Fruit fly (Drosophila melanogaster) whole organism, embryonic: Measurements from ENCODE around the gene Rnf146.
A peak's percentile ranks its signal among the peaks of the same experiment; 100 is the strongest.

Experiments
- Atf-2 ChIP-seq: fragments of 200-800 bp; sonication (Bioruptor generic); optimal IDR thresholded peaks from 2 replicates; lab custom pipeline; 2016; ENCODE audit warnings: missing biosample characterization, missing genetic modification characterization
- CG11398 ChIP-seq: fragments of 200-800 bp; sonication (Bioruptor generic); optimal IDR thresholded peaks from 2 replicates; lab custom pipeline; 2016; ENCODE audit warnings: missing biosample characterization, missing genetic modification characterization
- CG12744 ChIP-seq: fragments of 200-800 bp; sonication (Bioruptor generic); optimal IDR thresholded peaks from 2 replicates; lab custom pipeline; 2016; ENCODE audit warnings: missing biosample characterization, missing genetic modification characterization
- CG15011 ChIP-seq: fragments of 200-800 bp; sonication (Bioruptor generic); optimal IDR thresholded peaks from 3 replicates; lab custom pipeline; 2018; ENCODE audit warnings: missing biosample characterization, mild to moderate bottlenecking, missing genetic modification characterization
- CG18619 ChIP-seq: fragments of 200-800 bp; sonication (Bioruptor generic); optimal IDR thresholded peaks from 3 replicates; lab custom pipeline; 2017; ENCODE audit warnings: missing biosample characterization, mild to moderate bottlenecking, missing genetic modification characterization
- CG2120 ChIP-seq: fragments of 200-800 bp; sonication (Bioruptor generic); optimal IDR thresholded peaks from 3 replicates; lab custom pipeline; 2016; ENCODE audit warnings: missing biosample characterization, missing genetic modification characterization
- CG2202 ChIP-seq: fragments of 200-800 bp; sonication (Bioruptor generic); optimal IDR thresholded peaks from 2 replicates; lab custom pipeline; 2018; ENCODE audit warnings: missing biosample characterization, mild to moderate bottlenecking, missing genetic modification characterization
- CG4360 ChIP-seq: fragments of 200-800 bp; sonication (Bioruptor generic); IDR thresholded peaks from 2 replicates; pipeline ENCODE4 v1.3.6; 2022; ENCODE audit warnings: missing biosample characterization, missing genetic modification characterization
- CG4404 ChIP-seq: fragments of 200-800 bp; sonication (Bioruptor generic); IDR thresholded peaks from 2 replicates; pipeline ENCODE4 v1.3.6; 2022; ENCODE audit warnings: missing biosample characterization, missing genetic modification characterization
- CG6813 ChIP-seq: fragments of 200-800 bp; sonication (Bioruptor generic); optimal IDR thresholded peaks from 2 replicates; lab custom pipeline; 2017; ENCODE audit warnings: missing biosample characterization, missing genetic modification characterization, mild to moderate bottlenecking, moderate library complexity, missing genetic modification reagents
- CG7556 ChIP-seq: fragments of 200-800 bp; sonication (Bioruptor generic); optimal IDR thresholded peaks from 2 replicates; lab custom pipeline; 2017; ENCODE audit warnings: missing biosample characterization, mild to moderate bottlenecking, missing genetic modification characterization
- CG8478 ChIP-seq: fragments of >200 bp; optimal IDR thresholded peaks from 2 replicates; lab custom pipeline; 2018
- CG8924 ChIP-seq: fragments of 200-800 bp; optimal IDR thresholded peaks from 3 replicates; lab custom pipeline; 2019; ENCODE audit warnings: missing biosample characterization, mild to moderate bottlenecking, missing genetic modification characterization, moderate library complexity
- CG9932 ChIP-seq: fragments of 200-800 bp; sonication (Bioruptor generic); IDR thresholded peaks from 2 replicates; pipeline ENCODE4 v1.3.6; 2022; ENCODE audit warnings: missing biosample characterization, missing genetic modification characterization
- CTCF ChIP-seq: fragments of 200-800 bp; sonication (Bioruptor generic); optimal IDR thresholded peaks from 2 replicates; lab custom pipeline; 2017; ENCODE audit warnings: missing biosample characterization, mild to moderate bottlenecking, missing genetic modification characterization, moderate library complexity
- CoRest ChIP-seq: fragments of 200-800 bp; sonication (Bioruptor generic); optimal IDR thresholded peaks from 3 replicates; lab custom pipeline; 2018; ENCODE audit warnings: missing biosample characterization, mild to moderate bottlenecking, missing genetic modification characterization, moderate library complexity
- Ets65A ChIP-seq: fragments of 200-800 bp; sonication (Bioruptor generic); peaks from one replicate; lab custom pipeline; 2016; ENCODE audit warnings: missing biosample characterization, missing genetic modification characterization
- Fer3 ChIP-seq: fragments of 200-800 bp; sonication (Bioruptor generic); optimal IDR thresholded peaks from 2 replicates; lab custom pipeline; 2018; ENCODE audit warnings: missing biosample characterization, mild to moderate bottlenecking, missing genetic modification characterization, moderate library complexity
- HHEX ChIP-seq: fragments of 200-800 bp; sonication (Bioruptor generic); optimal IDR thresholded peaks from 3 replicates; lab custom pipeline; 2017; ENCODE audit warnings: missing biosample characterization, mild to moderate bottlenecking, missing genetic modification characterization, missing genetic modification reagents
- HLH3B ChIP-seq: fragments of 200-800 bp; sonication (Bioruptor generic); IDR thresholded peaks from 2 replicates; pipeline ENCODE4 v1.3.6; 2022; ENCODE audit warnings: missing biosample characterization, missing genetic modification characterization
- Hmx ChIP-seq: fragments of 200-800 bp; sonication (Bioruptor generic); optimal IDR thresholded peaks from 2 replicates; lab custom pipeline; 2016; ENCODE audit warnings: missing biosample characterization, missing genetic modification characterization
- Hr3 ChIP-seq: fragments of 200-800 bp; sonication (Bioruptor generic); optimal IDR thresholded peaks from 3 replicates; lab custom pipeline; 2016; ENCODE audit warnings: missing biosample characterization, missing genetic modification characterization
- Hr39 ChIP-seq: fragments of >200 bp; optimal IDR thresholded peaks from 2 replicates; lab custom pipeline; 2017
- Lhr ChIP-seq: fragments of 200-800 bp; sonication (Bioruptor generic); optimal IDR thresholded peaks from 3 replicates; lab custom pipeline; 2017; ENCODE audit warnings: mild to moderate bottlenecking, missing biosample characterization, missing genetic modification reagents, missing genetic modification characterization
- Med ChIP-seq: fragments of 200-800 bp; sonication (Bioruptor generic); peaks from one replicate; lab custom pipeline; 2016; ENCODE audit warnings: missing biosample characterization, missing genetic modification characterization, mild to moderate bottlenecking, inconsistent platforms, moderate library complexity
- NFAT ChIP-seq: fragments of 200-800 bp; sonication (Bioruptor generic); IDR thresholded peaks from 2 replicates; pipeline ENCODE4 v1.3.6; 2022; ENCODE audit warnings: missing biosample characterization, missing genetic modification characterization
- NK7.1 ChIP-seq: fragments of 200-800 bp; sonication (Bioruptor generic); optimal IDR thresholded peaks from 3 replicates; lab custom pipeline; 2016; ENCODE audit warnings: missing biosample characterization, missing genetic modification characterization
- PHDP ChIP-seq: fragments of 200-800 bp; sonication (Bioruptor generic); optimal IDR thresholded peaks from 3 replicates; lab custom pipeline; 2018; ENCODE audit warnings: missing biosample characterization, mild to moderate bottlenecking, missing genetic modification characterization, moderate library complexity
- ac ChIP-seq: fragments of 200-800 bp; sonication (Bioruptor generic); optimal IDR thresholded peaks from 3 replicates; lab custom pipeline; 2017; ENCODE audit warnings: missing biosample characterization, mild to moderate bottlenecking, missing genetic modification characterization
- al ChIP-seq: fragments of 200-800 bp; sonication (Bioruptor generic); IDR thresholded peaks from 2 replicates; pipeline ENCODE4 v1.3.6; 2022; ENCODE audit warnings: missing biosample characterization, missing genetic modification characterization
- cas ChIP-seq: fragments of 200-800 bp; sonication (Bioruptor generic); IDR thresholded peaks from 2 replicates; pipeline ENCODE4 v1.3.6; 2022; ENCODE audit warnings: missing biosample characterization, missing genetic modification characterization
- cg ChIP-seq: fragments of 200-800 bp; sonication (Bioruptor generic); optimal IDR thresholded peaks from 3 replicates; lab custom pipeline; 2019; ENCODE audit warnings: missing biosample characterization, mild to moderate bottlenecking, missing genetic modification characterization, moderate library complexity
- chinmo ChIP-seq: fragments of 200-800 bp; sonication (Bioruptor generic); IDR thresholded peaks from 4 replicates; pipeline ENCODE4 v1.3.6; 2022; ENCODE audit warnings: missing biosample characterization, missing genetic modification characterization; ENCODE audit not compliant: partially characterized antibody
- crol ChIP-seq: fragments of 200-800 bp; sonication (Bioruptor generic); IDR thresholded peaks from 2 replicates; pipeline ENCODE4 v1.3.6; 2022; ENCODE audit warnings: missing biosample characterization, missing genetic modification characterization
- disco-r ChIP-seq: fragments of 200-800 bp; sonication (Bioruptor generic); optimal IDR thresholded peaks from 2 replicates; lab custom pipeline; 2016; ENCODE audit warnings: missing biosample characterization, missing genetic modification characterization
- dpn ChIP-seq, 2 experiments: fragments of 200-800 bp; sonication (Bioruptor generic); optimal IDR thresholded peaks; 3 replicates each; lab custom pipeline; 2016; ENCODE audit warnings: missing biosample characterization in 2 of 2, missing genetic modification characterization in 2 of 2
- inv ChIP-seq: fragments of 200-800 bp; sonication (Bioruptor generic); IDR thresholded peaks from 2 replicates; pipeline ENCODE4 v1.3.6; 2022; ENCODE audit warnings: missing biosample characterization, missing genetic modification characterization; ENCODE audit not compliant: partially characterized antibody
- jigr1 ChIP-seq: fragments of 200-800 bp; sonication (Bioruptor generic); IDR thresholded peaks from 3 replicates; pipeline ENCODE4 v1.3.6; 2022; ENCODE audit warnings: missing biosample characterization, missing genetic modification characterization
- mirr ChIP-seq: fragments of 200-800 bp; sonication (Bioruptor generic); optimal IDR thresholded peaks from 3 replicates; lab custom pipeline; 2018; ENCODE audit warnings: missing biosample characterization, mild to moderate bottlenecking, missing genetic modification characterization
- pita ChIP-seq: fragments of 200-800 bp; sonication (Bioruptor generic); optimal IDR thresholded peaks from 2 replicates; lab custom pipeline; 2017; ENCODE audit warnings: missing biosample characterization, mild to moderate bottlenecking, missing genetic modification characterization
- repo ChIP-seq: fragments of 200-800 bp; sonication (Bioruptor generic); optimal IDR thresholded peaks from 2 replicates; lab custom pipeline; 2016; ENCODE audit warnings: missing biosample characterization, missing genetic modification characterization
- ro ChIP-seq: fragments of 200-800 bp; sonication (Bioruptor generic); IDR thresholded peaks from 2 replicates; pipeline ENCODE4 v1.3.6; 2022; ENCODE audit warnings: missing biosample characterization, missing genetic modification characterization
- sens ChIP-seq: fragments of 200-800 bp; sonication (Bioruptor generic); peaks from one replicate; lab custom pipeline; 2016; ENCODE audit warnings: missing biosample characterization, missing genetic modification characterization
- sim ChIP-seq: fragments of 200-800 bp; sonication (Bioruptor generic); IDR thresholded peaks from 2 replicates; pipeline ENCODE4 v1.3.6; 2022; ENCODE audit warnings: missing biosample characterization, missing genetic modification characterization
- sr ChIP-seq: fragments of 200-800 bp; sonication (Bioruptor generic); IDR thresholded peaks from 3 replicates; pipeline ENCODE4 v1.3.6; 2022; ENCODE audit warnings: missing biosample characterization, missing genetic modification characterization
- ttk ChIP-seq: fragments of 200-800 bp; sonication (Bioruptor generic); IDR thresholded peaks from 2 replicates; pipeline ENCODE4 v2.1.2; 2022; ENCODE audit warnings: missing biosample characterization, missing genetic modification characterization
- unc-4 ChIP-seq: fragments of 200-800 bp; sonication (Bioruptor generic); IDR thresholded peaks from 2 replicates; pipeline ENCODE4 v1.3.6; 2022; ENCODE audit warnings: missing biosample characterization, missing genetic modification characterization; ENCODE audit not compliant: partially characterized antibody
- wdn ChIP-seq: fragments of 200-800 bp; sonication (Bioruptor generic); IDR thresholded peaks from 2 replicates; pipeline ENCODE4 v1.3.6; 2022; ENCODE audit warnings: missing biosample characterization, missing genetic modification characterization

Rnf146 gene

DNA sequence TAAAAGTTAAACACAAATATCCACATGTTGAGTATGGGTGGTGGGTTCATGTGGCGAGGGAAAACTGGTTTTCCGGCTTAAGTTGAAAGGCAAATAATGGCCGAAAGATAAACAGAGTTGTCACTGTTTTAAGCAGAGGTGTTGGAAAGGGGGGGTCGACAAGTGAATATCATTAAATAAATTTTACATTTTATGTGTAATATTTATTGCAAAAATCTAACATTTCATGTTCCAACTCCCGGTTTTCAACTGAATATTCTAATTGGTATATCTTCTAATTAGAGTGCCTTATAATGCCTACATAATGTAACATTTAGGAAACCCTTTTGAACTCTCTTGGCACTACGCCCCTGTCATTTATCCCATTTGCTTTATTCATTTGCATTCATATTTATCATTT, 13.3 kb upstream of the Rnf146 start (continued):
- TF ChIP-seq NFAT (no peak), ttk (GFP tag; lab: Robert Waterston, UW) (no peak), CG6813 (GFP tag; lab: Kevin White, UChicago) (peak; percentile 55), disco-r (no peak), CG7556 (GFP tag; lab: Kevin White, UChicago) (peak; percentile 63), al (0 out of 2 replicates have a peak, but pooled peaks have one; percentile 8), CG11398 (GFP tag; lab: Kevin White, UChicago) (peak; percentile 33), crol (GFP tag; lab: Robert Waterston, UW) (no peak), Atf-2 (no peak), mirr (GFP tag; lab: Kevin White, UChicago) (no peak), pita (GFP tag; lab: Kevin White, UChicago) (no peak), CG12744 (GFP tag; lab: Kevin White, UChicago) (no peak), CG2120 (GFP tag; lab: Kevin White, UChicago) (peak; percentile 8), CG2202 (peak; percentile 67), CG15011 (GFP tag; lab: Kevin White, UChicago) (peak; percentile 3), HLH3B (GFP tag; lab: Robert Waterston, UW) (peak; percentile 72), PHDP (tag; lab: Kevin White, UChicago) (peak; percentile 54), dpn (GFP tag; optimal IDR thresholded peaks at IDR 0.05; lab: Kevin White, UChicago) (peak in 1 of 2 experiments; percentile 20), repo (GFP tag; lab: Kevin White, UChicago) (no peak), cas (GFP tag; lab: Robert Waterston, UW) (no peak), Lhr (GFP tag; lab: Kevin White, UChicago) (peak; percentile 21), ac (GFP tag; lab: Kevin White, UChicago) (peak; percentile 14), CoRest (tag; lab: Kevin White, UChicago) (peak; percentile 69), Fer3 (tag; lab: Kevin White, UChicago) (peak; percentile 27), sim (GFP tag; lab: Robert Waterston, UW) (0 out of 2 replicates have a peak, but pooled peaks have one; percentile 12), unc-4 (no peak), Hr3 (GFP tag; lab: Kevin White, UChicago) (peak; percentile 7), HHEX (GFP tag; lab: Kevin White, UChicago) (peak; percentile 51), jigr1 (GFP tag; lab: Robert Waterston, UW) (no peak), cg (GFP tag; lab: Kevin White, UChicago) (no peak), sens (peak; percentile 91), NK7.1 (GFP tag; lab: Kevin White, UChicago) (no peak), CG4360 (GFP tag; lab: Robert Waterston, UW) (peak; percentile 30; the same call in 1 of the 2 replicates), CTCF (no peak), Hmx (no peak), wdn (GFP tag; lab: Robert Waterston, UW) (no peak), CG8924 (tag; lab: Kevin White, UChicago) (peak; percentile 63), inv (GFP tag; lab: Robert Waterston, UW) (no peak)

- TF ChIP-seq sr (GFP tag; lab: Robert Waterston, UW), result 0 out of 3 replicates have a peak, but pooled peaks have one; percentile 8
- peak; percentile 65 for TF ChIP-seq Ets65A (GFP tag; lab: Kevin White, UChicago)
- TF ChIP-seq chinmo (GFP tag; lab: Robert Waterston, UW), result no peak
- TF ChIP-seq CG18619 (GFP tag; lab: Kevin White, UChicago), result no peak
- TF ChIP-seq Hr39 (lab: Kevin White, UChicago), result peak; percentile 89
- TF ChIP-seq CG4404, result 0 out of 2 replicates have a peak, but pooled peaks have one; percentile 18
- peak; percentile 60 for TF ChIP-seq Med (GFP tag; lab: Kevin White, UChicago)
- TF ChIP-seq CG9932 (GFP tag; lab: Robert Waterston, UW), result 0 out of 2 replicates have a peak, but pooled peaks have one; percentile 26
- TF ChIP-seq CG8478, result peak; percentile 46
- 0 out of 2 replicates have a peak, but pooled peaks have one; percentile 5 for TF ChIP-seq ro (GFP tag; lab: Robert Waterston, UW)
Observed at dm6 chr3L:19653470-19653869, 10.9 kb upstream of the Rnf146 start.
